Worm (Caenorhabditis elegans): ENCODE measurements around the gene scl-21.

Gene scl-21

ce11 chrV:19497087-19497486 lies 1.6 kb upstream of the scl-21 start:
- TF ChIP-seq pha-4 (tag; optimal IDR thresholded peaks at IDR 0.05) (no peak), snpc-4 (tag; optimal IDR thresholded peaks at IDR 0.05) (no peak), nhr-76 (tag; optimal IDR thresholded peaks at IDR 0.05) (no peak), pqm-1 (tag; optimal IDR thresholded peaks at IDR 0.05) (no peak), ceh-82 (tag; optimal IDR thresholded peaks at IDR 0.05) (no peak), elt-1 (tag; optimal IDR thresholded peaks at IDR 0.05) (no peak), egl-5 (tag; optimal IDR thresholded peaks at IDR 0.05) (no peak), elt-3 (tag; optimal IDR thresholded peaks at IDR 0.05) (no peak), eor-1 (tag; optimal IDR thresholded peaks at IDR 0.05) (no peak), unc-39 (tag; optimal IDR thresholded peaks at IDR 0.05) (no peak), hmg-11 (tag; optimal IDR thresholded peaks at IDR 0.05) (no peak), nhr-67 (tag; optimal IDR thresholded peaks at IDR 0.05) (no peak), ZK546.5 (tag; optimal IDR thresholded peaks at IDR 0.05) (no peak)

ce11 chrV:19495145-19495544 lies 342 bp downstream of the scl-21 start:
- no peak for TF ChIP-seq nhr-12 (tag; optimal IDR thresholded peaks at IDR 0.05)
- TF ChIP-seq nhr-28 (tag; optimal IDR thresholded peaks at IDR 0.05), result no peak
- TF ChIP-seq snpc-4 (tag; optimal IDR thresholded peaks at IDR 0.05), result no peak
- no peak for TF ChIP-seq tbx-2 (tag; optimal IDR thresholded peaks at IDR 0.05)
- no peak for TF ChIP-seq nhr-43 (tag; optimal IDR thresholded peaks at IDR 0.05; ENCODE audit: poor library complexity, severe bottlenecking)
- TF ChIP-seq pha-4 (tag; optimal IDR thresholded peaks at IDR 0.05), result no peak

- TF ChIP-seq lsy-12 (tag; optimal IDR thresholded peaks at IDR 0.05), result no peak
Measured at ce11 chrV:19491302-19491701, 4.2 kb downstream of the scl-21 start, which contains the start of gene Y43F8B.29. Y43F8B.29 (plus strand) TSS chrV:19491602.

- no peak for TF ChIP-seq lsy-12 (tag; optimal IDR thresholded peaks at IDR 0.05)
- no peak for TF ChIP-seq nhr-11 (tag; optimal IDR thresholded peaks at IDR 0.05)
- TF ChIP-seq elt-1 (tag; optimal IDR thresholded peaks at IDR 0.05), result no peak
- TF ChIP-seq sea-2 (GFP tag; optimal IDR thresholded peaks at IDR 0.05), result no peak
- no peak for TF ChIP-seq egl-27 (tag; optimal IDR thresholded peaks at IDR 0.05)
- TF ChIP-seq R02D3.7 (tag; optimal IDR thresholded peaks at IDR 0.05), result no peak
- TF ChIP-seq unc-62 (GFP tag; optimal IDR thresholded peaks at IDR 0.05), result no peak
- TF ChIP-seq snpc-4 (tag; optimal IDR thresholded peaks at IDR 0.05), result no peak
- no peak for TF ChIP-seq aly-2 (tag; optimal IDR thresholded peaks at IDR 0.05)
- no peak for TF ChIP-seq nhr-43 (tag; optimal IDR thresholded peaks at IDR 0.05; ENCODE audit: poor library complexity, severe bottlenecking)
- no peak for TF ChIP-seq nhr-77 (tag; optimal IDR thresholded peaks at IDR 0.05)
- no peak for TF ChIP-seq nhr-25 (tag; optimal IDR thresholded peaks at IDR 0.05)
Measured at ce11 chrV:19490461-19490860, 5.0 kb downstream of the scl-21 start, which contains the start of gene Y43F8B.7. Y43F8B.7 (plus strand) TSS chrV:19490761.

- TF ChIP-seq sea-2 (GFP tag; optimal IDR thresholded peaks at IDR 0.05) (no peak), nhr-237 (tag; optimal IDR thresholded peaks at IDR 0.05) (no peak), mdl-1 (tag; optimal IDR thresholded peaks at IDR 0.05) (no peak), egl-5 (tag; optimal IDR thresholded peaks at IDR 0.05) (no peak), egl-27 (tag; optimal IDR thresholded peaks at IDR 0.05) (no peak), skn-1 (tag; optimal IDR thresholded peaks at IDR 0.05) (no peak), zag-1 (tag; optimal IDR thresholded peaks at IDR 0.05) (no peak), nhr-76 (tag; optimal IDR thresholded peaks at IDR 0.05) (no peak), ama-1 (optimal IDR thresholded peaks at IDR 0.05) (no peak), elt-2 (tag; optimal IDR thresholded peaks at IDR 0.05) (no peak), nhr-28 (tag; optimal IDR thresholded peaks at IDR 0.05) (no peak), unc-39 (tag; optimal IDR thresholded peaks at IDR 0.05) (no peak), elt-1 (tag; optimal IDR thresholded peaks at IDR 0.05) (no peak), ztf-11 (tag; optimal IDR thresholded peaks at IDR 0.05) (no peak), nfya-1 (tag; optimal IDR thresholded peaks at IDR 0.05; ENCODE audit: insufficient read depth) (no peak), R02D3.7 (tag; optimal IDR thresholded peaks at IDR 0.05) (no peak), nhr-25 (tag; optimal IDR thresholded peaks at IDR 0.05) (no peak)
Measured at ce11 chrV:19485690-19486089, 9.8 kb downstream of the scl-21 start, which contains the start of gene Y43F8B.18. Y43F8B.18 (plus strand) TSS chrV:19485990.

Data from whole organism, L3 larva.